Worm (Caenorhabditis elegans): Measurements from ENCODE around the gene K12D12.5.

K12D12.5 gene

DNA sequence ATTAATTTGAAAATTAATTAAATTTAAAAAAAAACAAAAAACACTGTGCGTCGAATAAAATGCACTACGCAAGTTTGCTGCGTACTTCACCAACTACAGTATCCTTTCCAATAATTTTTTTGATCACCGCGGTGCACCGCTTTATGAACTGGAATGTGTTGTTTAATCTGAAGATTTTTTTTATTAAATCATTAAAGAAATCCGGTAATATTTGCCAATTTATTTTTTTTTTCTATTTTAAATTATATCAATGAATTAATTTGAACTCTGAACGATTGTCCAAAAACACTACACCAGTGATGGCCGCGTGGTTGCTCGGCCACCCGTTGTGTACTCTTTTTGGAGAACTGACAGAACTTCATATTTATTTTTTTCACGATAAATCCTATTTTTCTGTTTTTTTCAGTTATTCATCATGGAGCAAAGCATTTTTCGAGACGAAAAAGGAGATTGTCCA lies at the start of gene K12D12.5:
Gene K12D12.5 (plus strand): TSS at position 407 of the 457 bp plus-strand sequence.
- TF ChIP-seq let-607 (tag; optimal IDR thresholded peaks at IDR 0.05) (no peak), ztf-28 (GFP tag; IDR thresholded peaks at IDR 0.05) (0 out of 2 replicates have a peak, but pooled peaks have one; percentile 65), F49E8.2 (tag; optimal IDR thresholded peaks at IDR 0.05; ENCODE audit: insufficient read depth) (peak; percentile 40), D2030.7 (GFP tag; IDR thresholded peaks at IDR 0.05) (peak; percentile 54), rec-8 (tag; optimal IDR thresholded peaks at IDR 0.05) (peak in 1 of 2 experiments; percentile 41), hmg-1.2 (GFP tag; IDR thresholded peaks at IDR 0.05) (no peak), madf-3 (GFP tag; IDR thresholded peaks at IDR 0.05) (0 out of 2 replicates have a peak, but pooled peaks have one; percentile 30), cebp-2 (GFP tag; IDR thresholded peaks at IDR 0.05) (0 out of 2 replicates have a peak, but pooled peaks have one; percentile 17), F33H1.4 (GFP tag; IDR thresholded peaks at IDR 0.05) (peak; percentile 64; the same call in 1 of the 2 replicates), ztf-18 (tag; optimal IDR thresholded peaks at IDR 0.05) (peak; percentile 29), madf-6 (GFP tag; IDR thresholded peaks at IDR 0.05) (peak; percentile 80), nfya-2 (GFP tag; IDR thresholded peaks at IDR 0.05) (no peak), ztf-25 (GFP tag; IDR thresholded peaks at IDR 0.05) (peak; percentile 66; the same call in 1 of the 2 replicates), cebp-1 (GFP tag; IDR thresholded peaks at IDR 0.05) (peak; percentile 23; the same call in 1 of the 2 replicates), cebp-1 (tag; optimal IDR thresholded peaks at IDR 0.05) (no peak), B0019.2 (GFP tag; conservative IDR thresholded peaks at IDR 0.05) (peak; percentile 35; the same call in 1 of the 2 replicates), Y95B8A.8 (GFP tag; IDR thresholded peaks at IDR 0.05) (no peak), athp-1 (tag; optimal IDR thresholded peaks at IDR 0.05) (peak; percentile 97), snpc-1.3 (tag; optimal IDR thresholded peaks at IDR 0.05; ENCODE audit: insufficient read depth) (peak; percentile 1), rcor-1 (GFP tag; IDR thresholded peaks at IDR 0.05) (0 out of 2 replicates have a peak, but pooled peaks have one; percentile 24), lin-54 (GFP tag; optimal IDR thresholded peaks at IDR 0.05) (peak; percentile 56), lsl-1 (GFP tag; optimal IDR thresholded peaks at IDR 0.05) (peak; percentile 92), nhr-179 (tag; optimal IDR thresholded peaks at IDR 0.05) (no peak), ztf-3 (GFP tag; optimal IDR thresholded peaks at IDR 0.05) (no peak), efl-1 (GFP tag; optimal IDR thresholded peaks at IDR 0.05) (peak; percentile 60), xnd-1 (tag; optimal IDR thresholded peaks at IDR 0.05) (peak; percentile 64), him-1 (tag; optimal IDR thresholded peaks at IDR 0.05) (peak; percentile 72), unc-130 (GFP tag; optimal IDR thresholded peaks at IDR 0.05) (peak; percentile 64), mcd-1 (GFP tag; IDR thresholded peaks at IDR 0.05) (0 out of 2 replicates have a peak, but pooled peaks have one; percentile 27), bed-2 (GFP tag; IDR thresholded peaks at IDR 0.05) (peak; percentile 67), dox-1 (GFP tag; IDR thresholded peaks at IDR 0.05) (peak; percentile 61), ceh-91 (GFP tag; IDR thresholded peaks at IDR 0.05) (0 out of 2 replicates have a peak, but pooled peaks have one; percentile 56), unc-62 (GFP tag; optimal IDR thresholded peaks at IDR 0.05) (no peak), madf-8 (GFP tag; conservative IDR thresholded peaks at IDR 0.05) (peak; percentile 62), hrde-1 (tag; optimal IDR thresholded peaks at IDR 0.05; ENCODE audit: borderline replicate concordance) (peak; percentile 56), K11D2.4 (GFP tag; IDR thresholded peaks at IDR 0.05) (no peak)

ce11 chrII:11811241-11811640 lies 49.6 kb upstream of the K12D12.5 start:
- TF ChIP-seq egl-44 (GFP tag; IDR thresholded peaks at IDR 0.05), result no peak
- TF ChIP-seq mxl-1 (tag; optimal IDR thresholded peaks at IDR 0.05), result no peak
- TF ChIP-seq egrh-3 (GFP tag; IDR thresholded peaks at IDR 0.05), result peak; percentile 20; the same call in 1 of the 2 replicates
- no peak for TF ChIP-seq ceh-100 (GFP tag; IDR thresholded peaks at IDR 0.05)
- no peak for TF ChIP-seq bed-2 (GFP tag; IDR thresholded peaks at IDR 0.05)
- no peak for TF ChIP-seq ceh-27 (GFP tag; optimal IDR thresholded peaks at IDR 0.05)
- TF ChIP-seq zfh-2 (GFP tag; conservative IDR thresholded peaks at IDR 0.05), result peak; percentile 57; the same call in 1 of the 2 replicates

All from whole organism, young adult.